Worm (Caenorhabditis elegans): ENCODE data around the gene arcp-1.

DNA sequence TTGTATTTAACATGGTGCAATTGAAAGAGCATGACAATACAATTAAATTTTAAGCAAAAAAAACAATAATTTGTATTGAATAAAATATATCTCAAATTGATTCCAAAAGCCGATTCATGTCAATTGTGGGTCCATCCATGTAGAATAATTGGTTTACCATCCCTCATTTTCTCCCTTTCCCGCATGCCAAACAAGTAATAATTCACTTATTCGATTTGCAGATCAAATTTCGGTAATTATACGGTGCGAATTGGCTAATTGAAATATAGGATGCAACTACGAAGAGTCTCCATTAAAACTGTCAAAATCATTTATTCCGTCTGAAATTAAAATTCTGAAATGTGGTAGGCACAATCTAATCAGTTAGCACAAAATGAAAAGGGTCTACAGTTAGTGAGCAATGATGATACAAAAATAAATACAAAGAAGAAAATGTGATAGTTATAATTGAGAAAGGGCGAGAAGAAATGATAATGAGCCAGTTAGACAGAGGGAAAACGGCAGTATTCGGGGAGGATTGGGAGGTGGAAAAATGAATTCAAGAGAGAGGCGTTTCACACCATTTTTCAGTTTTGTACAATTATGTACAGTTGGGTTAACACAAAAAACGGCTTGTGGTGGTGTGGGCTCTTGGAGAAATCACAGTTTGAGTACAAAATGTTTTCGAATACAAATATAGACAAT lies 30.6 kb upstream of the arcp-1 start:
- TF ChIP-seq unc-62 (GFP tag; optimal IDR thresholded peaks at IDR 0.05): no peak
- no peak for TF ChIP-seq aha-1 (tag; optimal IDR thresholded peaks at IDR 0.05)
- no peak for TF ChIP-seq blmp-1 (tag; optimal IDR thresholded peaks at IDR 0.05)
- TF ChIP-seq zag-1 (tag; optimal IDR thresholded peaks at IDR 0.05): no peak
